Fruit fly (Drosophila melanogaster): ENCODE measurements around the gene CG31088.
A peak's percentile ranks its signal among the peaks of the same experiment; 100 is the strongest.

Gene CG31088

dm6 chr3R:15950843-15951242, at the start of gene CG31088, which contains the start of gene CG46383:
TSS of gene CG31088 (minus strand) at chr3R:15950943.
TSS of gene CG46383 (minus strand) at chr3R:15950943.
- TF ChIP-seq CG17801 (GFP tag; optimal IDR thresholded peaks at IDR 0.05; ENCODE audit: partially characterized antibody): no peak

dm6 chr3R:15998972-15999721, 48.4 kb upstream of the CG31088 start:
- no peak for TF ChIP-seq CG17801 (GFP tag; optimal IDR thresholded peaks at IDR 0.05; ENCODE audit: partially characterized antibody)

dm6 chr3R:15994573-15994869, 43.8 kb upstream of the CG31088 start:
- TF ChIP-seq CG17801 (GFP tag; optimal IDR thresholded peaks at IDR 0.05; ENCODE audit: partially characterized antibody): no peak

- TF ChIP-seq CG17801 (GFP tag; optimal IDR thresholded peaks at IDR 0.05; ENCODE audit: partially characterized antibody): no peak
Measured at dm6 chr3R:15993815-15994572, 43.3 kb upstream of the CG31088 start.

dm6 chr3R:15993139-15993804, 42.5 kb upstream of the CG31088 start:
- TF ChIP-seq CG17801 (GFP tag; optimal IDR thresholded peaks at IDR 0.05; ENCODE audit: partially characterized antibody): peak; percentile 18

- TF ChIP-seq CG17801 (GFP tag; optimal IDR thresholded peaks at IDR 0.05; ENCODE audit: partially characterized antibody): no peak
Measured at dm6 chr3R:15991593-15991992, 40.9 kb upstream of the CG31088 start.

dm6 chr3R:15989217-15989921, 38.6 kb upstream of the CG31088 start:
- no peak for TF ChIP-seq CG17801 (GFP tag; optimal IDR thresholded peaks at IDR 0.05; ENCODE audit: partially characterized antibody)

- TF ChIP-seq CG17801 (GFP tag; optimal IDR thresholded peaks at IDR 0.05; ENCODE audit: partially characterized antibody): no peak
Measured at dm6 chr3R:15988353-15988752, 37.6 kb upstream of the CG31088 start.

dm6 chr3R:15987064-15987649, 36.4 kb upstream of the CG31088 start:
- TF ChIP-seq CG17801 (GFP tag; optimal IDR thresholded peaks at IDR 0.05; ENCODE audit: partially characterized antibody): no peak

- TF ChIP-seq CG17801 (GFP tag; optimal IDR thresholded peaks at IDR 0.05; ENCODE audit: partially characterized antibody): no peak
Measured at dm6 chr3R:15985762-15986214, 35.0 kb upstream of the CG31088 start, which contains the start of gene srp. TSS of gene srp (plus strand) at chr3R:15986152.

- TF ChIP-seq CG17801 (GFP tag; optimal IDR thresholded peaks at IDR 0.05; ENCODE audit: partially characterized antibody): no peak
Measured at dm6 chr3R:15984483-15985118, 33.9 kb upstream of the CG31088 start.

- TF ChIP-seq CG17801 (GFP tag; optimal IDR thresholded peaks at IDR 0.05; ENCODE audit: partially characterized antibody): no peak
Measured at dm6 chr3R:15983541-15984229, 32.9 kb upstream of the CG31088 start.

- no peak for TF ChIP-seq CG17801 (GFP tag; optimal IDR thresholded peaks at IDR 0.05; ENCODE audit: partially characterized antibody)
Measured at dm6 chr3R:15975170-15975569, 24.4 kb upstream of the CG31088 start.

- peak; percentile 45 for TF ChIP-seq CG17801 (GFP tag; optimal IDR thresholded peaks at IDR 0.05; ENCODE audit: partially characterized antibody)
Measured at dm6 chr3R:15974235-15974634, 23.5 kb upstream of the CG31088 start.
